Worm (Caenorhabditis elegans): ENCODE data around the gene T06D8.2.
"Not testable (repeated sequence)": the region's sequence is repeated elsewhere in the genome, so short reads cannot be mapped to it uniquely, and the experiment has no call there.

ce11 chrII:11211661-11212060, 14.8 kb upstream of the T06D8.2 start:
- TF ChIP-seq ztf-23 (GFP tag; IDR thresholded peaks at IDR 0.05); T22C8.4 (GFP tag; IDR thresholded peaks at IDR 0.05); ref-1 (GFP tag; conservative IDR thresholded peaks at IDR 0.05); klf-2 (GFP tag; conservative IDR thresholded peaks at IDR 0.05); med-1 (GFP tag; optimal IDR thresholded peaks at IDR 0.05; ENCODE audit: insufficient read depth); flt-1 (GFP tag; IDR thresholded peaks at IDR 0.05); ztf-29 (GFP tag; IDR thresholded peaks at IDR 0.05): not testable (repeated sequence)
- TF ChIP-seq tab-1 (GFP tag; IDR thresholded peaks at IDR 0.05), result 0 out of 2 replicates have a peak, but pooled peaks have one; percentile 30
